Worm (Caenorhabditis elegans) whole organism, mixed stage, embryonic: Measurements from ENCODE around the gene idpa-2.

Experiments used
- flh-1 ChIP-seq: fragments of 200-800 bp; sonication (Bioruptor generic); optimal IDR thresholded peaks from 2 replicates; lab custom pipeline; 2018; ENCODE audit warnings: mild to moderate bottlenecking, missing genetic modification characterization, moderate library complexity, missing compliant biosample characterization
- lsy-2 ChIP-seq: fragments of 150-350 bp; optimal IDR thresholded peaks from 2 replicates; lab custom pipeline; 2014; ENCODE audit warnings: missing biosample characterization, missing genetic modification characterization
- nhr-237 ChIP-seq: fragments of 150-350 bp; optimal IDR thresholded peaks from 2 replicates; lab custom pipeline; 2014; ENCODE audit warnings: missing biosample characterization, missing genetic modification characterization
- unc-39 ChIP-seq: fragments of 150-350 bp; optimal IDR thresholded peaks from 2 replicates; lab custom pipeline; 2014; ENCODE audit warnings: missing biosample characterization, missing genetic modification characterization

DNA sequence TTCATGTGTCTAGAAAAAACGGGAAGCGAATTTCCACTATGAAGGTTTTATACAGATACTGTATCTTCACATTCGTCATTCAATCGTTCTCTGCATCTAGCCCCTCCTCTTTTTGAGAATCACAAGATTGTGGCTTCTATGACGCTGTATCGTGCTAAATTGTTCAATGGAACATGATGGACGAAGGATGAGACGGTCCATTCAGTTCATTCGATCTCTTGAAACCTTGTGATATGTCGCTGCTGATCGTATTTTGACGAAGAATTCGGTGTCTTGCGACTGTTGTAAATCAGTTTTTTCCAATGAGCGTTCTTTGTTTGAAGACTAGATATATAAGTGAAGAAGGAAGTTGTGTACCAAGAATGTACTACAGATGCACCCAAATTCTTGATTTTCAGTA, 21.1 kb upstream of the idpa-2 start:
- no peak for TF ChIP-seq flh-1 (GFP tag; lab: Kevin White, UChicago)
- TF ChIP-seq nhr-237 (tag; lab: Kevin White, UChicago): no peak
- TF ChIP-seq unc-39 (tag; lab: Kevin White, UChicago): no peak
- TF ChIP-seq lsy-2: no peak
